Worm (Caenorhabditis elegans) whole organism, L2 larva: Measurements from ENCODE around the gene cpr-2.

Experiments
- C34F6.9 ChIP-seq: fragments of 150-350 bp; optimal IDR thresholded peaks from 2 replicates; lab custom pipeline; 2014; ENCODE audit warnings: missing biosample characterization, missing genetic modification characterization
- F13H6.1 ChIP-seq: sonication (generic microtip); optimal IDR thresholded peaks from 2 replicates; lab custom pipeline; 2016; ENCODE audit warnings: missing genetic modification characterization, missing compliant biosample characterization
- R02D3.7 ChIP-seq: fragments of 150-350 bp; optimal IDR thresholded peaks from 2 replicates; lab custom pipeline; 2014; ENCODE audit warnings: missing biosample characterization, missing genetic modification characterization
- Y55F3AM.14 ChIP-seq: fragments of 200-800 bp; sonication (Bioruptor generic); optimal IDR thresholded peaks from 2 replicates; lab custom pipeline; 2018; ENCODE audit warnings: mild to moderate bottlenecking, missing genetic modification characterization, missing compliant biosample characterization
- ZK546.5 ChIP-seq: sonication (generic microtip); optimal IDR thresholded peaks from 2 replicates; lab custom pipeline; 2017; ENCODE audit warnings: missing biosample characterization, missing genetic modification characterization
- alr-1 ChIP-seq: fragments of 150-350 bp; optimal IDR thresholded peaks from 2 replicates; lab custom pipeline; 2014; ENCODE audit warnings: missing biosample characterization, missing genetic modification characterization
- aly-2 ChIP-seq: fragments of 150-350 bp; optimal IDR thresholded peaks from 2 replicates; lab custom pipeline; 2014; ENCODE audit warnings: missing biosample characterization, missing genetic modification characterization
- blmp-1 ChIP-seq: sonication (generic microtip); optimal IDR thresholded peaks from 2 replicates; lab custom pipeline; 2017; ENCODE audit warnings: missing genetic modification characterization, mild to moderate bottlenecking, missing compliant biosample characterization, antibody characterized with exemption, moderate library complexity; ENCODE audit not compliant: insufficient read depth
- ceh-82 ChIP-seq: fragments of 150-350 bp; optimal IDR thresholded peaks from 2 replicates; lab custom pipeline; 2014; ENCODE audit warnings: missing biosample characterization, missing genetic modification characterization
- crh-2 ChIP-seq: sonication (generic microtip); optimal IDR thresholded peaks from 2 replicates; lab custom pipeline; 2017; ENCODE audit warnings: missing biosample characterization, missing genetic modification characterization
- dmd-4 ChIP-seq: sonication (generic microtip); optimal IDR thresholded peaks from 2 replicates; lab custom pipeline; 2017; ENCODE audit warnings: missing biosample characterization, missing genetic modification characterization
- egl-27 ChIP-seq: sonication (generic microtip); optimal IDR thresholded peaks from 3 replicates; lab custom pipeline; 2017; ENCODE audit warnings: missing biosample characterization, missing genetic modification reagents, missing genetic modification characterization
- elt-1 ChIP-seq: fragments of 150-350 bp; optimal IDR thresholded peaks from 2 replicates; lab custom pipeline; 2014; ENCODE audit warnings: missing biosample characterization, missing genetic modification characterization
- elt-3 ChIP-seq: sonication (generic microtip); optimal IDR thresholded peaks from 2 replicates; lab custom pipeline; 2017; ENCODE audit warnings: missing biosample characterization, missing genetic modification characterization
- lin-11 ChIP-seq: fragments of 150-350 bp; sonication (generic microtip); optimal IDR thresholded peaks from 2 replicates; lab custom pipeline; 2014; ENCODE audit warnings: missing biosample characterization, missing genetic modification characterization, inconsistent platforms, mixed read lengths
- lin-13 ChIP-seq: fragments of 150-350 bp; optimal IDR thresholded peaks from 2 replicates; lab custom pipeline; 2014; ENCODE audit warnings: missing biosample characterization, missing genetic modification reagents, missing genetic modification characterization
- lin-39 ChIP-seq: fragments of 150-350 bp; optimal IDR thresholded peaks from 2 replicates; lab custom pipeline; 2014; ENCODE audit warnings: missing biosample characterization, missing genetic modification reagents, missing genetic modification characterization
- lsy-2 ChIP-seq, 2 experiments: fragments of 150-350 bp in 1 of 2; sonication (generic microtip) in 1 of 2; optimal IDR thresholded peaks; 2 replicates each; lab custom pipeline; 2014 to 2017; ENCODE audit warnings: missing biosample characterization in 2 of 2, missing genetic modification characterization in 2 of 2
- mab-5 ChIP-seq: fragments of 150-350 bp; optimal IDR thresholded peaks from 2 replicates; lab custom pipeline; 2014; ENCODE audit warnings: missing biosample characterization, missing genetic modification characterization
- mbf-1 ChIP-seq: sonication (generic microtip); optimal IDR thresholded peaks from 2 replicates; lab custom pipeline; 2017; ENCODE audit warnings: missing biosample characterization, missing genetic modification characterization
- mdl-1 ChIP-seq, 2 experiments: fragments of 150-350 bp in 1 of 2; sonication (generic microtip) in 1 of 2; optimal IDR thresholded peaks; 2 replicates each; lab custom pipeline; 2017; ENCODE audit warnings: missing biosample characterization in 2 of 2, missing genetic modification characterization in 2 of 2
- nhr-10 ChIP-seq: sonication (generic microtip); optimal IDR thresholded peaks from 2 replicates; lab custom pipeline; 2017; ENCODE audit warnings: missing biosample characterization, missing genetic modification characterization
- nhr-11 ChIP-seq: fragments of 150-350 bp; optimal IDR thresholded peaks from 2 replicates; lab custom pipeline; 2014; ENCODE audit warnings: missing biosample characterization, missing genetic modification characterization
- nhr-12 ChIP-seq: fragments of 150-350 bp; optimal IDR thresholded peaks from 2 replicates; lab custom pipeline; 2014; ENCODE audit warnings: missing biosample characterization, missing genetic modification characterization
- nhr-129 ChIP-seq: fragments of 150-350 bp; optimal IDR thresholded peaks from 2 replicates; lab custom pipeline; 2014; ENCODE audit warnings: missing biosample characterization, missing genetic modification characterization
- nhr-21 ChIP-seq: fragments of 150-350 bp; optimal IDR thresholded peaks from 2 replicates; lab custom pipeline; 2014; ENCODE audit warnings: missing biosample characterization, missing genetic modification characterization
- nhr-23 ChIP-seq: fragments of 150-350 bp; optimal IDR thresholded peaks from 2 replicates; lab custom pipeline; 2014; ENCODE audit warnings: missing biosample characterization, missing genetic modification reagents, missing genetic modification characterization
- nhr-237 ChIP-seq: fragments of 150-350 bp; optimal IDR thresholded peaks from 2 replicates; lab custom pipeline; 2014; ENCODE audit warnings: missing biosample characterization, missing genetic modification characterization
- nhr-25 ChIP-seq: fragments of 150-350 bp; sonication (generic microtip); optimal IDR thresholded peaks from 3 replicates; lab custom pipeline; 2014; ENCODE audit warnings: missing biosample characterization, missing genetic modification characterization
- nhr-6 ChIP-seq: fragments of 150-350 bp; optimal IDR thresholded peaks from 2 replicates; lab custom pipeline; 2014; ENCODE audit warnings: missing biosample characterization, missing genetic modification characterization
- nhr-77 ChIP-seq: fragments of 150-350 bp; optimal IDR thresholded peaks from 2 replicates; lab custom pipeline; 2014; ENCODE audit warnings: missing biosample characterization, missing genetic modification characterization
- sem-4 ChIP-seq: fragments of 150-350 bp; optimal IDR thresholded peaks from 2 replicates; lab custom pipeline; 2014; ENCODE audit warnings: missing biosample characterization, missing genetic modification reagents, missing genetic modification characterization
- skn-1 ChIP-seq: sonication (generic microtip); optimal IDR thresholded peaks from 2 replicates; lab custom pipeline; 2017; ENCODE audit warnings: missing biosample characterization, missing genetic modification characterization
- sma-9 ChIP-seq, 2 experiments: fragments of 150-350 bp in 1 of 2; sonication (generic microtip) in 1 of 2; optimal IDR thresholded peaks; 2 replicates each; lab custom pipeline; 2014 to 2016; ENCODE audit warnings: missing genetic modification characterization in 2 of 2, mild to moderate bottlenecking in 1 of 2, missing biosample characterization in 1 of 2, missing compliant biosample characterization in 1 of 2, missing genetic modification reagents in 1 of 2, moderate library complexity in 1 of 2
- snpc-4 ChIP-seq: fragments of 150-350 bp; optimal IDR thresholded peaks from 2 replicates; lab custom pipeline; 2014; ENCODE audit warnings: missing biosample characterization, missing genetic modification characterization
- unc-39 ChIP-seq: fragments of 150-350 bp; optimal IDR thresholded peaks from 2 replicates; lab custom pipeline; 2014; ENCODE audit warnings: missing biosample characterization, missing genetic modification characterization
- unc-55 ChIP-seq: fragments of 150-350 bp; sonication (generic microtip); optimal IDR thresholded peaks from 3 replicates; lab custom pipeline; 2014; ENCODE audit warnings: missing biosample characterization, missing genetic modification reagents, missing genetic modification characterization
- unc-62 ChIP-seq: fragments of 150-350 bp; optimal IDR thresholded peaks from 2 replicates; lab custom pipeline; 2014; ENCODE audit warnings: missing biosample characterization, missing genetic modification reagents, missing genetic modification characterization
- zag-1 ChIP-seq: fragments of 150-350 bp; optimal IDR thresholded peaks from 2 replicates; lab custom pipeline; 2014; ENCODE audit warnings: missing biosample characterization, missing genetic modification characterization
- ztf-1 ChIP-seq: fragments of 200-800 bp; sonication (Bioruptor generic); conservative IDR thresholded peaks from 2 replicates; pipeline ENCODE4 v1.3.6; 2022; ENCODE audit warnings: missing genetic modification characterization, missing compliant biosample characterization
- ztf-11 ChIP-seq: sonication (generic microtip); optimal IDR thresholded peaks from 2 replicates; lab custom pipeline; 2017; ENCODE audit warnings: missing biosample characterization, missing genetic modification characterization
- ztf-4 ChIP-seq: fragments of 150-350 bp; optimal IDR thresholded peaks from 2 replicates; lab custom pipeline; 2014; ENCODE audit warnings: missing biosample characterization, missing genetic modification characterization

The cpr-2 gene

ce11 chrV:16534000-16534399 is at the start of gene cpr-2:
cpr-2 (minus strand) TSS chrV:16534100.
- TF ChIP-seq nhr-23 (tag; lab: Kevin White, UChicago): no peak
- no peak for TF ChIP-seq ztf-11
- no peak for TF ChIP-seq mdl-1 (tag; optimal IDR thresholded peaks at IDR 0.05; lab: Kevin White, UChicago)
- TF ChIP-seq Y55F3AM.14 (GFP tag; lab: Kevin White, UChicago): no peak
- no peak for TF ChIP-seq snpc-4
- TF ChIP-seq sma-9 (GFP tag; optimal IDR thresholded peaks at IDR 0.05; lab: Kevin White, UChicago): no peak
- TF ChIP-seq sma-9 (tag; optimal IDR thresholded peaks at IDR 0.05; lab: Kevin White, UChicago): no peak
- TF ChIP-seq elt-3 (tag; lab: Kevin White, UChicago): no peak
- TF ChIP-seq C34F6.9 (tag; lab: Kevin White, UChicago): no peak
- TF ChIP-seq nhr-12 (tag; lab: Kevin White, UChicago): no peak
- no peak for TF ChIP-seq crh-2 (tag; lab: Kevin White, UChicago)
- TF ChIP-seq nhr-21 (tag; lab: Kevin White, UChicago): no peak
- no peak for TF ChIP-seq nhr-11 (tag; lab: Kevin White, UChicago)
- TF ChIP-seq skn-1 (tag; lab: Kevin White, UChicago): no peak
- no peak for TF ChIP-seq F13H6.1 (tag; lab: Kevin White, UChicago)
- TF ChIP-seq lin-13 (GFP tag; lab: Kevin White, UChicago): no peak
- no peak for TF ChIP-seq elt-1 (tag; lab: Kevin White, UChicago)
- no peak for TF ChIP-seq unc-62 (GFP tag; lab: Kevin White, UChicago)
- no peak for TF ChIP-seq sem-4 (tag; lab: Kevin White, UChicago)
- no peak for TF ChIP-seq ZK546.5 (tag; lab: Kevin White, UChicago)
- TF ChIP-seq lsy-2 (tag; optimal IDR thresholded peaks at IDR 0.05; lab: Kevin White, UChicago): no peak

- TF ChIP-seq ceh-82 (no peak), mab-5 (no peak), sma-9 (GFP tag; optimal IDR thresholded peaks at IDR 0.05; lab: Kevin White, UChicago) (no peak), sma-9 (tag; optimal IDR thresholded peaks at IDR 0.05; lab: Kevin White, UChicago) (no peak), nhr-11 (tag; lab: Kevin White, UChicago) (no peak), nhr-237 (tag; lab: Kevin White, UChicago) (no peak), alr-1 (no peak), mbf-1 (no peak), unc-62 (GFP tag; lab: Kevin White, UChicago) (no peak), elt-1 (tag; lab: Kevin White, UChicago) (no peak), aly-2 (tag; lab: Kevin White, UChicago) (no peak), skn-1 (tag; lab: Kevin White, UChicago) (no peak), R02D3.7 (tag; lab: Kevin White, UChicago) (no peak), dmd-4 (no peak), lin-39 (tag; lab: Kevin White, UChicago) (no peak), nhr-77 (no peak), lin-11 (no peak), ztf-1 (no peak), ztf-4 (tag; lab: Kevin White, UChicago) (no peak), zag-1 (no peak), F13H6.1 (tag; lab: Kevin White, UChicago) (no peak)
Measured at ce11 chrV:16582973-16583372, 49.1 kb upstream of the cpr-2 start, which contains the start of gene str-150. str-150 (plus strand) TSS chrV:16583273.

ce11 chrV:16581061-16581460 is 47.2 kb upstream of the cpr-2 start:
- TF ChIP-seq lin-39 (tag; lab: Kevin White, UChicago) (no peak), sma-9 (GFP tag; optimal IDR thresholded peaks at IDR 0.05; lab: Kevin White, UChicago) (no peak), sma-9 (tag; optimal IDR thresholded peaks at IDR 0.05; lab: Kevin White, UChicago) (no peak), R02D3.7 (tag; lab: Kevin White, UChicago) (no peak), alr-1 (no peak), nhr-10 (tag; lab: Kevin White, UChicago) (no peak), Y55F3AM.14 (GFP tag; lab: Kevin White, UChicago) (no peak), sem-4 (tag; lab: Kevin White, UChicago) (no peak)

- TF ChIP-seq blmp-1 (tag; lab: Kevin White, UChicago) (no peak), nhr-25 (tag; lab: Kevin White, UChicago) (no peak), egl-27 (no peak), nhr-6 (tag; lab: Kevin White, UChicago) (no peak), lin-13 (GFP tag; lab: Kevin White, UChicago) (no peak), ZK546.5 (tag; lab: Kevin White, UChicago) (no peak), elt-3 (tag; lab: Kevin White, UChicago) (no peak), elt-1 (tag; lab: Kevin White, UChicago) (no peak), sma-9 (GFP tag; optimal IDR thresholded peaks at IDR 0.05; lab: Kevin White, UChicago) (no peak), sma-9 (tag; optimal IDR thresholded peaks at IDR 0.05; lab: Kevin White, UChicago) (no peak), nhr-77 (no peak), nhr-129 (tag; lab: Kevin White, UChicago) (no peak), unc-55 (GFP tag; lab: Kevin White, UChicago) (no peak), sem-4 (tag; lab: Kevin White, UChicago) (no peak), unc-39 (tag; lab: Kevin White, UChicago) (no peak), crh-2 (tag; lab: Kevin White, UChicago) (no peak), nhr-23 (tag; lab: Kevin White, UChicago) (no peak), ztf-1 (no peak)
Measured at ce11 chrV:16580424-16580823, 46.5 kb upstream of the cpr-2 start, which contains the start of gene nhr-271. nhr-271 (minus strand) TSS chrV:16580524.
